Worm (Caenorhabditis elegans) whole organism, mixed stage, embryonic: ENCODE data around the gene F44B9.2.

Experiments used
- M03D4.4 ChIP-seq: sonication (generic microtip); optimal IDR thresholded peaks from 2 replicates; lab custom pipeline; 2017; ENCODE audit warnings: mild to moderate bottlenecking, missing genetic modification characterization, missing compliant biosample characterization
- bed-3 ChIP-seq: fragments of 200-800 bp; sonication (Bioruptor generic); optimal IDR thresholded peaks from 3 replicates; lab custom pipeline; 2018; ENCODE audit warnings: mild to moderate bottlenecking, missing genetic modification characterization, moderate library complexity, missing compliant biosample characterization
- blmp-1 ChIP-seq: fragments of 150-350 bp; optimal IDR thresholded peaks from 2 replicates; lab custom pipeline; 2014; ENCODE audit warnings: missing biosample characterization, missing genetic modification characterization
- ceh-39 ChIP-seq: fragments of 150-350 bp; optimal IDR thresholded peaks from 2 replicates; lab custom pipeline; 2014; ENCODE audit warnings: missing biosample characterization, missing genetic modification characterization
- ceh-43 ChIP-seq: fragments of 200-800 bp; sonication (Bioruptor generic); optimal IDR thresholded peaks from 2 replicates; lab custom pipeline; 2018; ENCODE audit warnings: mild to moderate bottlenecking, missing genetic modification characterization, moderate library complexity, missing compliant biosample characterization
- ceh-83 ChIP-seq: fragments of 200-800 bp; sonication (Bioruptor generic); optimal IDR thresholded peaks from 2 replicates; lab custom pipeline; 2018; ENCODE audit warnings: mild to moderate bottlenecking, missing genetic modification characterization, missing compliant biosample characterization
- ces-1 ChIP-seq: fragments of 150-350 bp; optimal IDR thresholded peaks from 2 replicates; lab custom pipeline; 2014; ENCODE audit warnings: missing biosample characterization, missing genetic modification reagents, missing genetic modification characterization
- cnd-1 ChIP-seq: fragments of 200-800 bp; sonication (Bioruptor generic); optimal IDR thresholded peaks from 2 replicates; lab custom pipeline; 2018; ENCODE audit warnings: mild to moderate bottlenecking, missing genetic modification characterization, missing compliant biosample characterization
- elt-3 ChIP-seq: fragments of 150-350 bp; optimal IDR thresholded peaks from 2 replicates; lab custom pipeline; 2014; ENCODE audit warnings: missing biosample characterization, missing genetic modification characterization
- flh-1 ChIP-seq: fragments of 200-800 bp; sonication (Bioruptor generic); optimal IDR thresholded peaks from 2 replicates; lab custom pipeline; 2018; ENCODE audit warnings: mild to moderate bottlenecking, missing genetic modification characterization, moderate library complexity, missing compliant biosample characterization
- ham-2 ChIP-seq: fragments of 200-800 bp; sonication (Bioruptor generic); optimal IDR thresholded peaks from 2 replicates; lab custom pipeline; 2018; ENCODE audit warnings: mild to moderate bottlenecking, missing genetic modification characterization, missing compliant biosample characterization
- hlh-1 ChIP-seq: fragments of 150-350 bp; optimal IDR thresholded peaks from 2 replicates; lab custom pipeline; 2014; ENCODE audit warnings: missing biosample characterization, missing genetic modification reagents, missing genetic modification characterization
- lin-13 ChIP-seq: fragments of 150-350 bp; optimal IDR thresholded peaks from 2 replicates; lab custom pipeline; 2014; ENCODE audit warnings: missing biosample characterization, missing genetic modification characterization
- lin-32 ChIP-seq: fragments of 200-800 bp; sonication (Bioruptor generic); optimal IDR thresholded peaks from 2 replicates; lab custom pipeline; 2018; ENCODE audit warnings: mild to moderate bottlenecking, missing genetic modification characterization, missing compliant biosample characterization
- lsy-2 ChIP-seq: fragments of 150-350 bp; optimal IDR thresholded peaks from 2 replicates; lab custom pipeline; 2014; ENCODE audit warnings: missing biosample characterization, missing genetic modification characterization
- mab-5 ChIP-seq: fragments of 150-350 bp; optimal IDR thresholded peaks from 2 replicates; lab custom pipeline; 2014; ENCODE audit warnings: missing biosample characterization, missing genetic modification characterization
- mep-1 ChIP-seq: fragments of 150-350 bp; optimal IDR thresholded peaks from 2 replicates; lab custom pipeline; 2017; ENCODE audit warnings: missing biosample characterization, missing genetic modification reagents, missing genetic modification characterization, inconsistent platforms
- mls-2 ChIP-seq: sonication (generic microtip); optimal IDR thresholded peaks from 2 replicates; lab custom pipeline; 2016; ENCODE audit warnings: mild to moderate bottlenecking, missing genetic modification characterization, moderate library complexity, missing compliant biosample characterization
- nhr-12 ChIP-seq: fragments of 150-350 bp; optimal IDR thresholded peaks from 2 replicates; lab custom pipeline; 2014; ENCODE audit warnings: missing biosample characterization, missing genetic modification characterization
- nhr-2 ChIP-seq: fragments of 150-350 bp; optimal IDR thresholded peaks from 2 replicates; lab custom pipeline; 2014; ENCODE audit warnings: missing biosample characterization, missing genetic modification characterization
- nhr-237 ChIP-seq: fragments of 150-350 bp; optimal IDR thresholded peaks from 2 replicates; lab custom pipeline; 2014; ENCODE audit warnings: missing biosample characterization, missing genetic modification characterization
- nhr-28 ChIP-seq: fragments of 150-350 bp; optimal IDR thresholded peaks from 2 replicates; lab custom pipeline; 2014; ENCODE audit warnings: missing biosample characterization, missing genetic modification characterization
- nhr-76 ChIP-seq: sonication (generic microtip); optimal IDR thresholded peaks from 2 replicates; lab custom pipeline; 2017; ENCODE audit warnings: missing biosample characterization, missing genetic modification characterization
- pha-4 ChIP-seq: fragments of 150-350 bp; optimal IDR thresholded peaks from 2 replicates; lab custom pipeline; 2018; ENCODE audit warnings: missing biosample characterization, missing genetic modification reagents, missing genetic modification characterization
- snpc-4 ChIP-seq: fragments of 150-350 bp; optimal IDR thresholded peaks from 2 replicates; lab custom pipeline; 2014; ENCODE audit warnings: missing biosample characterization, missing genetic modification characterization
- sptf-1 ChIP-seq: sonication (generic microtip); optimal IDR thresholded peaks from 2 replicates; lab custom pipeline; 2017; ENCODE audit warnings: mild to moderate bottlenecking, missing genetic modification characterization, moderate library complexity, missing compliant biosample characterization
- tbx-8 ChIP-seq: fragments of 200-800 bp; sonication (Bioruptor generic); optimal IDR thresholded peaks from 2 replicates; lab custom pipeline; 2018; ENCODE audit warnings: mild to moderate bottlenecking, missing genetic modification characterization, moderate library complexity, missing compliant biosample characterization
- unc-120 ChIP-seq: sonication (generic microtip); optimal IDR thresholded peaks from 2 replicates; lab custom pipeline; 2017; ENCODE audit warnings: missing genetic modification characterization, missing compliant biosample characterization; ENCODE audit not compliant: poor library complexity, severe bottlenecking
- unc-39 ChIP-seq: fragments of 150-350 bp; optimal IDR thresholded peaks from 2 replicates; lab custom pipeline; 2014; ENCODE audit warnings: missing biosample characterization, missing genetic modification characterization
- unc-62 ChIP-seq: fragments of 150-350 bp; optimal IDR thresholded peaks from 2 replicates; lab custom pipeline; 2014; ENCODE audit warnings: missing biosample characterization, missing genetic modification reagents, missing genetic modification characterization
- zip-8 ChIP-seq: fragments of 150-350 bp; optimal IDR thresholded peaks from 2 replicates; lab custom pipeline; 2014; ENCODE audit warnings: missing biosample characterization, missing genetic modification characterization
- ztf-11 ChIP-seq: fragments of 150-350 bp; optimal IDR thresholded peaks from 2 replicates; lab custom pipeline; 2014; ENCODE audit warnings: missing biosample characterization, missing genetic modification characterization

The F44B9.2 gene

ce11 chrIII:7997447-7998046 lies 24.7 kb upstream of the F44B9.2 start:
- TF ChIP-seq elt-3 (tag; lab: Kevin White, UChicago) (no peak), blmp-1 (no peak), unc-62 (GFP tag; lab: Kevin White, UChicago) (no peak), mab-5 (no peak), bed-3 (GFP tag; lab: Kevin White, UChicago) (no peak), flh-1 (GFP tag; lab: Kevin White, UChicago) (no peak), lin-32 (GFP tag; lab: Kevin White, UChicago) (no peak), nhr-2 (tag; lab: Kevin White, UChicago) (no peak), pha-4 (no peak), mls-2 (tag; lab: Kevin White, UChicago) (no peak), ham-2 (GFP tag; lab: Kevin White, UChicago) (no peak), tbx-8 (no peak), nhr-12 (tag; lab: Kevin White, UChicago) (no peak), sptf-1 (tag; lab: Kevin White, UChicago) (no peak), cnd-1 (tag; lab: Kevin White, UChicago) (no peak), mep-1 (tag; lab: Kevin White, UChicago) (no peak), ceh-83 (no peak), nhr-237 (tag; lab: Kevin White, UChicago) (no peak), ztf-11 (tag; lab: Kevin White, UChicago) (no peak), snpc-4 (no peak)

ce11 chrIII:8001557-8001956 lies 20.7 kb upstream of the F44B9.2 start:
- TF ChIP-seq nhr-2 (tag; lab: Kevin White, UChicago) (no peak), mls-2 (tag; lab: Kevin White, UChicago) (no peak), ceh-83 (no peak)

- no peak for TF ChIP-seq nhr-76 (tag; lab: Kevin White, UChicago)
- TF ChIP-seq bed-3 (GFP tag; lab: Kevin White, UChicago): no peak
- no peak for TF ChIP-seq cnd-1 (tag; lab: Kevin White, UChicago)
- TF ChIP-seq ham-2 (GFP tag; lab: Kevin White, UChicago): no peak
- TF ChIP-seq M03D4.4 (tag; lab: Kevin White, UChicago): no peak
- no peak for TF ChIP-seq blmp-1
- no peak for TF ChIP-seq zip-8 (tag; lab: Kevin White, UChicago)
Observed at ce11 chrIII:8004091-8004490, 18.2 kb upstream of the F44B9.2 start, which contains the start of gene C06G4.6. C06G4.6 (plus strand) TSS chrIII:8004391.

ce11 chrIII:8009769-8010168 lies 12.5 kb upstream of the F44B9.2 start, which contains the start of gene cit-1.1:
cit-1.1 (minus strand) TSS chrIII:8009821.
- TF ChIP-seq ceh-43 (GFP tag; lab: Kevin White, UChicago): no peak
- peak; percentile 25 for TF ChIP-seq mep-1 (tag; lab: Kevin White, UChicago)
- TF ChIP-seq unc-39 (tag; lab: Kevin White, UChicago): no peak
- peak; percentile 35 for TF ChIP-seq lsy-2

- no peak for TF ChIP-seq lin-13 (tag; lab: Kevin White, UChicago)
- TF ChIP-seq unc-120: no peak
- no peak for TF ChIP-seq nhr-28 (tag; lab: Kevin White, UChicago)
- TF ChIP-seq snpc-4: no peak
- TF ChIP-seq elt-3 (tag; lab: Kevin White, UChicago): no peak
- TF ChIP-seq sptf-1 (tag; lab: Kevin White, UChicago): no peak
- no peak for TF ChIP-seq ceh-39 (tag; lab: Kevin White, UChicago)
- no peak for TF ChIP-seq lin-32 (GFP tag; lab: Kevin White, UChicago)
- TF ChIP-seq nhr-12 (tag; lab: Kevin White, UChicago): no peak
- no peak for TF ChIP-seq lsy-2
- no peak for TF ChIP-seq hlh-1 (tag; lab: Kevin White, UChicago)
- TF ChIP-seq mls-2 (tag; lab: Kevin White, UChicago): no peak
- no peak for TF ChIP-seq cnd-1 (tag; lab: Kevin White, UChicago)
- no peak for TF ChIP-seq nhr-76 (tag; lab: Kevin White, UChicago)
- no peak for TF ChIP-seq zip-8 (tag; lab: Kevin White, UChicago)
- no peak for TF ChIP-seq mab-5
- no peak for TF ChIP-seq blmp-1
- TF ChIP-seq tbx-8: no peak
- no peak for TF ChIP-seq unc-62 (GFP tag; lab: Kevin White, UChicago)
- TF ChIP-seq ces-1: no peak
Observed at ce11 chrIII:8010260-8010822, 11.9 kb upstream of the F44B9.2 start, which contains the start of gene cit-1.2. cit-1.2 (plus strand) TSS chrIII:8010772.
